Worm (Caenorhabditis elegans) whole organism, L3 larva: ENCODE data around the gene C46G7.5.

Source experiments
- R02D3.7 ChIP-seq: fragments of 150-350 bp; optimal IDR thresholded peaks from 2 replicates; lab custom pipeline; 2014; ENCODE audit warnings: missing biosample characterization, missing genetic modification characterization
- ZK546.5 ChIP-seq: sonication (generic microtip); optimal IDR thresholded peaks from 2 replicates; lab custom pipeline; 2017; ENCODE audit warnings: missing biosample characterization, missing genetic modification characterization
- aly-2 ChIP-seq: fragments of 150-350 bp; optimal IDR thresholded peaks from 2 replicates; lab custom pipeline; 2014; ENCODE audit warnings: missing biosample characterization, missing genetic modification characterization
- ama-1 ChIP-seq: fragments of 150-350 bp; optimal IDR thresholded peaks from 2 replicates; lab custom pipeline; 2018
- ceh-82 ChIP-seq: fragments of 150-350 bp; optimal IDR thresholded peaks from 2 replicates; lab custom pipeline; 2014; ENCODE audit warnings: missing biosample characterization, missing genetic modification characterization
- ceh-9 ChIP-seq: sonication (generic microtip); optimal IDR thresholded peaks from 2 replicates; lab custom pipeline; 2018; ENCODE audit warnings: missing biosample characterization, missing genetic modification characterization
- egl-27 ChIP-seq: sonication (generic microtip); optimal IDR thresholded peaks from 4 replicates; lab custom pipeline; 2017; ENCODE audit warnings: missing biosample characterization, missing genetic modification reagents, missing genetic modification characterization
- egl-5 ChIP-seq: fragments of 150-350 bp; optimal IDR thresholded peaks from 2 replicates; lab custom pipeline; 2017; ENCODE audit warnings: missing biosample characterization, missing genetic modification reagents, missing genetic modification characterization, inconsistent platforms
- elt-1 ChIP-seq: fragments of 150-350 bp; optimal IDR thresholded peaks from 2 replicates; lab custom pipeline; 2014; ENCODE audit warnings: missing biosample characterization, missing genetic modification characterization
- elt-2 ChIP-seq: sonication (generic microtip); optimal IDR thresholded peaks from 2 replicates; lab custom pipeline; 2016; ENCODE audit warnings: missing genetic modification reagents, mild to moderate bottlenecking, missing genetic modification characterization, missing compliant biosample characterization
- elt-3 ChIP-seq, 3 experiments: fragments of 150-350 bp in 1 of 3; sonication (generic microtip) in 2 of 3; optimal IDR thresholded peaks; 2 replicates in 2 of 3; 4 replicates in 1 of 3; lab custom pipeline; 2014 to 2017; ENCODE audit warnings: missing biosample characterization in 3 of 3, missing genetic modification characterization in 3 of 3
- fkh-10 ChIP-seq: sonication (generic microtip); optimal IDR thresholded peaks from 2 replicates; lab custom pipeline; 2017; ENCODE audit warnings: missing biosample characterization, missing genetic modification reagents, missing genetic modification characterization
- fkh-2 ChIP-seq: fragments of 150-350 bp; optimal IDR thresholded peaks from 2 replicates; lab custom pipeline; 2014; ENCODE audit warnings: missing biosample characterization, missing genetic modification reagents, missing genetic modification characterization
- fos-1 ChIP-seq: fragments of 150-350 bp; optimal IDR thresholded peaks from 2 replicates; lab custom pipeline; 2014; ENCODE audit warnings: missing biosample characterization, missing genetic modification characterization
- hmg-11 ChIP-seq: sonication (generic microtip); optimal IDR thresholded peaks from 2 replicates; lab custom pipeline; 2016; ENCODE audit warnings: missing genetic modification characterization, missing compliant biosample characterization
- jun-1 ChIP-seq: fragments of 150-350 bp; optimal IDR thresholded peaks from 2 replicates; lab custom pipeline; 2014; ENCODE audit warnings: missing biosample characterization, missing genetic modification reagents, missing genetic modification characterization
- lin-15B ChIP-seq: fragments of 150-350 bp; optimal IDR thresholded peaks from 2 replicates; lab custom pipeline; 2014; ENCODE audit warnings: missing biosample characterization, missing genetic modification characterization
- lin-39 ChIP-seq: fragments of 150-350 bp; optimal IDR thresholded peaks from 2 replicates; lab custom pipeline; 2018; ENCODE audit warnings: missing biosample characterization, missing genetic modification reagents, missing genetic modification characterization
- lsy-12 ChIP-seq: sonication (generic microtip); optimal IDR thresholded peaks from 2 replicates; lab custom pipeline; 2016; ENCODE audit warnings: mild to moderate bottlenecking, missing genetic modification characterization, missing compliant biosample characterization
- mdl-1 ChIP-seq: fragments of 150-350 bp; optimal IDR thresholded peaks from 2 replicates; lab custom pipeline; 2014; ENCODE audit warnings: missing biosample characterization, missing genetic modification characterization
- mml-1 ChIP-seq: fragments of 150-350 bp; sonication (generic microtip); optimal IDR thresholded peaks from 3 replicates; lab custom pipeline; 2014; ENCODE audit warnings: missing biosample characterization, missing genetic modification characterization
- nfya-1 ChIP-seq: sonication (generic microtip); optimal IDR thresholded peaks from 2 replicates; lab custom pipeline; 2017; ENCODE audit warnings: missing genetic modification characterization, mild to moderate bottlenecking, missing compliant biosample characterization, antibody characterized with exemption, moderate library complexity; ENCODE audit not compliant: insufficient read depth
- nhr-11 ChIP-seq: fragments of 150-350 bp; optimal IDR thresholded peaks from 2 replicates; lab custom pipeline; 2014; ENCODE audit warnings: missing biosample characterization, missing genetic modification characterization
- nhr-12 ChIP-seq: fragments of 150-350 bp; optimal IDR thresholded peaks from 2 replicates; lab custom pipeline; 2014; ENCODE audit warnings: missing biosample characterization, missing genetic modification characterization
- nhr-23 ChIP-seq: fragments of 150-350 bp; optimal IDR thresholded peaks from 2 replicates; lab custom pipeline; 2014; ENCODE audit warnings: missing biosample characterization, missing genetic modification reagents, missing genetic modification characterization
- nhr-237 ChIP-seq: fragments of 150-350 bp; optimal IDR thresholded peaks from 2 replicates; lab custom pipeline; 2014; ENCODE audit warnings: missing biosample characterization, missing genetic modification characterization
- nhr-25 ChIP-seq: sonication (generic microtip); optimal IDR thresholded peaks from 2 replicates; lab custom pipeline; 2017; ENCODE audit warnings: missing biosample characterization, missing genetic modification characterization
- nhr-28 ChIP-seq: fragments of 150-350 bp; optimal IDR thresholded peaks from 2 replicates; lab custom pipeline; 2014; ENCODE audit warnings: missing biosample characterization, missing genetic modification characterization
- nhr-43 ChIP-seq: sonication (generic microtip); optimal IDR thresholded peaks from 2 replicates; lab custom pipeline; 2016; ENCODE audit warnings: mild to moderate bottlenecking, missing genetic modification characterization, missing compliant biosample characterization; ENCODE audit not compliant: poor library complexity, severe bottlenecking
- nhr-67 ChIP-seq: fragments of 150-350 bp; optimal IDR thresholded peaks from 2 replicates; lab custom pipeline; 2014; ENCODE audit warnings: missing biosample characterization, missing genetic modification characterization
- nhr-76 ChIP-seq: fragments of 150-350 bp; sonication (generic microtip); optimal IDR thresholded peaks from 5 replicates; lab custom pipeline; 2014; ENCODE audit warnings: missing biosample characterization, missing genetic modification characterization
- nhr-77 ChIP-seq: fragments of 150-350 bp; optimal IDR thresholded peaks from 2 replicates; lab custom pipeline; 2014; ENCODE audit warnings: missing biosample characterization, missing genetic modification characterization
- pha-4 ChIP-seq: fragments of 150-350 bp; optimal IDR thresholded peaks from 2 replicates; lab custom pipeline; 2014; ENCODE audit warnings: missing biosample characterization, missing genetic modification reagents, missing genetic modification characterization
- sea-2 ChIP-seq: fragments of 150-350 bp; sonication (generic microtip); optimal IDR thresholded peaks from 4 replicates; lab custom pipeline; 2014; ENCODE audit warnings: missing biosample characterization, missing genetic modification reagents, missing genetic modification characterization
- skn-1 ChIP-seq: fragments of 150-350 bp; optimal IDR thresholded peaks from 2 replicates; lab custom pipeline; 2014; ENCODE audit warnings: missing biosample characterization, missing genetic modification characterization
- snpc-4 ChIP-seq: fragments of 150-350 bp; optimal IDR thresholded peaks from 2 replicates; lab custom pipeline; 2014; ENCODE audit warnings: missing biosample characterization, missing genetic modification characterization
- tbx-2 ChIP-seq: sonication (generic microtip); optimal IDR thresholded peaks from 2 replicates; lab custom pipeline; 2016; ENCODE audit warnings: mild to moderate bottlenecking, missing genetic modification characterization, missing compliant biosample characterization
- unc-39 ChIP-seq: sonication (generic microtip); optimal IDR thresholded peaks from 4 replicates; lab custom pipeline; 2017; ENCODE audit warnings: missing biosample characterization, missing genetic modification characterization
- unc-62 ChIP-seq: fragments of 150-350 bp; sonication (generic microtip); optimal IDR thresholded peaks from 4 replicates; lab custom pipeline; 2014; ENCODE audit warnings: missing biosample characterization, missing genetic modification reagents, missing genetic modification characterization
- zag-1 ChIP-seq: fragments of 150-350 bp; optimal IDR thresholded peaks from 2 replicates; lab custom pipeline; 2014; ENCODE audit warnings: missing biosample characterization, missing genetic modification characterization
- ztf-11 ChIP-seq: fragments of 150-350 bp; optimal IDR thresholded peaks from 2 replicates; lab custom pipeline; 2014; ENCODE audit warnings: missing biosample characterization, missing genetic modification characterization
- ztf-4 ChIP-seq: fragments of 150-350 bp; optimal IDR thresholded peaks from 2 replicates; lab custom pipeline; 2014; ENCODE audit warnings: missing biosample characterization, missing genetic modification characterization

Gene C46G7.5

DNA sequence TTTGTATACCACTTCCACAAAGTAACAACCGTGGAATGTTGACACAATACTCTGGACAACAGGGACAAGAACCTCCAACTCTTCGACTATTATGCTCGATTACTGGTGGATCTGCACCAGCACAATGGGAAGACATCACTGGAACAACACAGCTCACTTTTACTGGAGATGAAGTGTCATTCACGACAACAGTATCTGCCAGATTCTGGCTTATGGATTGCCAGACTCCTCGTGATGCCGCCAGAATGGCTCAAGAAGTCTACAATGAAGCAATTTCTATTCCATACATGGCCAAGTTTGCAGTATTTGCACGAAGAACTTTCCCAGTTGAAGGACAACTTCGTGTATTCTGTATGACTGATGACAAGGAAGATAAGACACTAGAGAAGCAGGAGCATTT is 28.3 kb downstream of the C46G7.5 start:
- TF ChIP-seq ZK546.5 (no peak), elt-2 (tag; lab: Kevin White, UChicago) (no peak), mml-1 (no peak), fkh-10 (GFP tag; lab: Kevin White, UChicago) (no peak), zag-1 (tag; lab: Kevin White, UChicago) (no peak), tbx-2 (tag; lab: Kevin White, UChicago) (no peak), nhr-25 (tag; lab: Kevin White, UChicago) (no peak)

DNA sequence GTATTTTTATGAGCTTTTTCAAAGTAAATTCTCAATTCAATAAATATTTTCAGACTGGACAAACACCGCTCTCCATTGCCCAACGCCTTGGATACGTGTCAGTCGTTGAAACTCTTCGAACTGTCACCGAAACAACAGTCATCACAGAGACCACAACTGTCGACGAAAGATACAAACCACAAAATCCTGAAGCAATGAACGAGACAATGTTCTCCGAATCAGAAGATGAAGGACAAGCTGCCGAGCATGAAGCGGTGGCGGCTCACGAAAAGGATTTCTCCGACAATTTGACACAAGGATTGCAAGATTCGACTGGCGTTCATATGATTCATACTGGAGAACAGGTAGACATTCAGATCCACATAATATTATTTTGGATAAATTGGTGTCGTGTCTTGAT is 31.6 kb downstream of the C46G7.5 start:
- TF ChIP-seq snpc-4: no peak
- TF ChIP-seq, all 47 proteins: peak for 0

- TF ChIP-seq nhr-25 (tag; lab: Kevin White, UChicago): no peak
- TF ChIP-seq lin-39: peak; percentile 55
- no peak for TF ChIP-seq elt-3 (tag; optimal IDR thresholded peaks at IDR 0.05; lab: Kevin White, UChicago)
- TF ChIP-seq nfya-1 (tag; lab: Kevin White, UChicago): peak; percentile 19
These were observed 34.2 kb downstream of the C46G7.5 start for ce11 chrIV:5977276-5977675.

- TF ChIP-seq nhr-28 (tag; lab: Kevin White, UChicago) (no peak), nhr-25 (tag; lab: Kevin White, UChicago) (no peak), zag-1 (tag; lab: Kevin White, UChicago) (no peak), nhr-67 (tag; lab: Kevin White, UChicago) (no peak)
These were observed 36.2 kb downstream of the C46G7.5 start, which contains the start of gene unc-44 for ce11 chrIV:5975202-5975601. Gene unc-44 (plus strand): TSS chrIV:5975557.

DNA sequence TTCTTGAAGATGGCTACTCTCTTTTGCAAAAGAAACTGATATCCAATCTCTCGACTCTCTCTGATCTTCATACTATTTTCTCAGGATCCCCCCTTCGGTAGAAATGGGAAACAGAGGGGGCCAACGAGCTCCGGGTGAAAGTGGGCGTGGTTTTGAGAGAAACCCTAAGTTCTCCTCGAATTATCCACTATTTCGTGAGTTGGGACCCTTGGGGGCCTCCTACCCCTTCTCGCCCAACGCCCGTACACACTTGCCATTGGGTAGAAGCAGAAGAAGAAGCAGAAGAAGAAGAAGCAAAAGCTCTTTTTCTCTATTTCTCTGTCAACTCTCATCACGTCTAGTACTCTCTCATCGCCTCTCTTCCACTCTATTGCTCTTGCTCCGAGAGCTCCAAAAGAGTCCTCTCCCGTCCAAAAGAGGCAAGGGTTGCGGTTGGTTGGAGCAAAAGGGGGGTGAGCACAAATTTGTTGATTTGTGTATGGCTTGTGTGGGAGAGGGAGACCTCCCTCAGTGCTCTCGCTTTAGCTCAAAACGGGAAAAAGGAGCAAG is 37.4 kb downstream of the C46G7.5 start:
- TF ChIP-seq sea-2 (GFP tag; lab: Kevin White, UChicago) (no peak), tbx-2 (tag; lab: Kevin White, UChicago) (no peak), nhr-23 (no peak), aly-2 (tag; lab: Kevin White, UChicago) (no peak), ceh-9 (tag; lab: Kevin White, UChicago) (no peak), nhr-25 (tag; lab: Kevin White, UChicago) (no peak), hmg-11 (tag; lab: Kevin White, UChicago) (peak; percentile 60), ztf-4 (tag; lab: Kevin White, UChicago) (no peak), elt-3 (tag; optimal IDR thresholded peaks at IDR 0.05; lab: Kevin White, UChicago) (no peak), fos-1 (tag; lab: Kevin White, UChicago) (no peak), egl-27 (tag; lab: Kevin White, UChicago) (no peak), nhr-237 (tag; lab: Kevin White, UChicago) (no peak), nhr-28 (tag; lab: Kevin White, UChicago) (no peak), lin-39 (peak; percentile 28), R02D3.7 (tag; lab: Kevin White, UChicago) (no peak), lin-15B (tag; lab: Kevin White, UChicago) (peak; percentile 10), ztf-11 (tag; lab: Kevin White, UChicago) (no peak), pha-4 (tag; lab: Kevin White, UChicago) (no peak), elt-2 (tag; lab: Kevin White, UChicago) (no peak), ZK546.5 (no peak), mml-1 (no peak), unc-62 (GFP tag; lab: Kevin White, UChicago) (no peak), ceh-82 (tag; lab: Kevin White, UChicago) (no peak), mdl-1 (tag; lab: Kevin White, UChicago) (no peak), skn-1 (tag; lab: Kevin White, UChicago) (no peak), lsy-12 (no peak), fkh-2 (tag; lab: Kevin White, UChicago) (no peak), nhr-43 (tag; lab: Kevin White, UChicago) (no peak), nhr-76 (tag; lab: Kevin White, UChicago) (no peak), egl-5 (tag; lab: Kevin White, UChicago) (no peak), ama-1 (lab: Kevin White, UChicago) (no peak), nhr-77 (tag; lab: Kevin White, UChicago) (no peak), nhr-11 (tag; lab: Kevin White, UChicago) (no peak), nhr-12 (no peak), jun-1 (tag; lab: Kevin White, UChicago) (no peak), unc-39 (tag; lab: Kevin White, UChicago) (no peak), nfya-1 (tag; lab: Kevin White, UChicago) (peak; percentile 92), fkh-10 (GFP tag; lab: Kevin White, UChicago) (peak; percentile 14), elt-1 (tag; lab: Kevin White, UChicago) (no peak)
